Worm (Caenorhabditis elegans) whole organism, L1 larva: ENCODE data around the gene H35N09.2.

Experiments used
- C04F5.9 ChIP-seq: sonication (generic microtip); optimal IDR thresholded peaks from 2 replicates; lab custom pipeline; 2016; ENCODE audit warnings: missing genetic modification characterization, missing compliant biosample characterization
- C34B4.2 ChIP-seq: sonication (generic microtip); optimal IDR thresholded peaks from 2 replicates; lab custom pipeline; 2017; ENCODE audit warnings: mild to moderate bottlenecking, missing genetic modification characterization, missing compliant biosample characterization
- F16B12.6 ChIP-seq: fragments of 150-350 bp; optimal IDR thresholded peaks from 2 replicates; lab custom pipeline; 2014; ENCODE audit warnings: missing biosample characterization, missing genetic modification characterization
- aly-2 ChIP-seq: fragments of 150-350 bp; optimal IDR thresholded peaks from 2 replicates; lab custom pipeline; 2014; ENCODE audit warnings: missing biosample characterization, missing genetic modification characterization
- ama-1 ChIP-seq: fragments of 150-350 bp; optimal IDR thresholded peaks from 2 replicates; lab custom pipeline; 2014
- ceh-63 ChIP-seq: fragments of 200-800 bp; sonication (Bioruptor generic); optimal IDR thresholded peaks from 2 replicates; lab custom pipeline; 2018; ENCODE audit warnings: mild to moderate bottlenecking, missing genetic modification characterization, missing compliant biosample characterization
- ceh-8 ChIP-seq: fragments of 200-800 bp; sonication (Bioruptor generic); optimal IDR thresholded peaks from 2 replicates; lab custom pipeline; 2018; ENCODE audit warnings: mild to moderate bottlenecking, missing genetic modification characterization, moderate library complexity, missing compliant biosample characterization
- ceh-82 ChIP-seq, 3 experiments: fragments of 150-350 bp in 1 of 3; sonication (generic microtip) in 2 of 3; optimal IDR thresholded peaks; 2 replicates each; lab custom pipeline; 2014 to 2017; ENCODE audit warnings: missing biosample characterization in 3 of 3, missing genetic modification characterization in 3 of 3
- ceh-88 ChIP-seq: fragments of 200-800 bp; sonication (Bioruptor generic); IDR thresholded peaks from 2 replicates; pipeline ENCODE4 v1.3.6; 2022; ENCODE audit warnings: missing genetic modification characterization, missing compliant biosample characterization
- dsc-1 ChIP-seq: sonication (generic microtip); optimal IDR thresholded peaks from 2 replicates; lab custom pipeline; 2016; ENCODE audit warnings: mild to moderate bottlenecking, missing genetic modification characterization, missing compliant biosample characterization
- efl-1 ChIP-seq, 4 experiments: fragments of 150-350 bp; optimal IDR thresholded peaks in 3 of 4; peaks in 1 of 4; 1 replicate in 1 of 4; 2 replicates in 3 of 4; lab custom pipeline; 2014; ENCODE audit warnings: missing biosample characterization in 2 of 4, missing genetic modification characterization in 2 of 4, missing genetic modification reagents in 2 of 4
- efl-3 ChIP-seq: fragments of 200-800 bp; sonication (Bioruptor generic); optimal IDR thresholded peaks from 2 replicates; lab custom pipeline; 2018; ENCODE audit warnings: mild to moderate bottlenecking, missing genetic modification characterization, missing compliant biosample characterization
- fkh-8 ChIP-seq: sonication (generic microtip); optimal IDR thresholded peaks from 2 replicates; lab custom pipeline; 2016; ENCODE audit warnings: mild to moderate bottlenecking, missing genetic modification characterization, missing compliant biosample characterization
- hlh-17 ChIP-seq: fragments of 200-800 bp; sonication (Bioruptor generic); optimal IDR thresholded peaks from 2 replicates; lab custom pipeline; 2018; ENCODE audit warnings: missing genetic modification characterization, mild to moderate bottlenecking, missing compliant biosample characterization, moderate library complexity, borderline replicate concordance
- hlh-4 ChIP-seq: sonication (generic microtip); optimal IDR thresholded peaks from 2 replicates; lab custom pipeline; 2016; ENCODE audit warnings: mild to moderate bottlenecking, missing genetic modification characterization, missing compliant biosample characterization
- hpl-2 ChIP-seq: fragments of 150-350 bp; optimal IDR thresholded peaks from 2 replicates; lab custom pipeline; 2014; ENCODE audit warnings: missing biosample characterization, missing genetic modification reagents, missing genetic modification characterization
- irx-1 ChIP-seq: sonication (generic microtip); optimal IDR thresholded peaks from 2 replicates; lab custom pipeline; 2016; ENCODE audit warnings: missing genetic modification characterization, missing compliant biosample characterization
- jun-1 ChIP-seq: fragments of 150-350 bp; optimal IDR thresholded peaks from 2 replicates; lab custom pipeline; 2014; ENCODE audit warnings: missing biosample characterization, missing genetic modification reagents, missing genetic modification characterization
- lin-13 ChIP-seq: fragments of 150-350 bp; optimal IDR thresholded peaks from 2 replicates; lab custom pipeline; 2014; ENCODE audit warnings: missing biosample characterization, missing genetic modification reagents, missing genetic modification characterization
- lin-14 ChIP-seq: fragments of 200-800 bp; sonication (Bioruptor generic); optimal IDR thresholded peaks from 2 replicates; lab custom pipeline; 2018; ENCODE audit warnings: mild to moderate bottlenecking, missing genetic modification characterization, moderate library complexity, missing compliant biosample characterization
- lin-35 ChIP-seq, 2 experiments: fragments of 150-350 bp; optimal IDR thresholded peaks; 2 replicates each; lab custom pipeline; 2014; ENCODE audit warnings: missing biosample characterization in 2 of 2, missing genetic modification characterization in 2 of 2, missing genetic modification reagents in 2 of 2
- lir-3 ChIP-seq: sonication (generic microtip); optimal IDR thresholded peaks from 2 replicates; lab custom pipeline; 2016; ENCODE audit warnings: mild to moderate bottlenecking, missing genetic modification characterization, moderate library complexity, missing compliant biosample characterization; ENCODE audit not compliant: poor library complexity
- lsy-2 ChIP-seq, 2 experiments: fragments of 150-350 bp; optimal IDR thresholded peaks; 2 replicates each; lab custom pipeline; 2014; ENCODE audit warnings: missing biosample characterization in 2 of 2, missing genetic modification characterization in 2 of 2
- mab-9 ChIP-seq: fragments of 200-800 bp; sonication (Bioruptor generic); IDR thresholded peaks from 2 replicates; pipeline ENCODE4 v1.3.6; 2022; ENCODE audit warnings: missing genetic modification reagents, missing genetic modification characterization, missing compliant biosample characterization
- mdl-1 ChIP-seq, 2 experiments: fragments of 150-350 bp; optimal IDR thresholded peaks; 2 replicates each; lab custom pipeline; 2014 to 2017; ENCODE audit warnings: missing biosample characterization in 2 of 2, missing genetic modification characterization in 2 of 2, inconsistent platforms in 1 of 2
- nhr-11 ChIP-seq: fragments of 150-350 bp; optimal IDR thresholded peaks from 2 replicates; lab custom pipeline; 2014; ENCODE audit warnings: missing biosample characterization, missing genetic modification characterization
- nhr-12 ChIP-seq: sonication (generic microtip); optimal IDR thresholded peaks from 2 replicates; lab custom pipeline; 2017; ENCODE audit warnings: missing biosample characterization, missing genetic modification characterization
- nhr-237 ChIP-seq: fragments of 150-350 bp; optimal IDR thresholded peaks from 2 replicates; lab custom pipeline; 2014; ENCODE audit warnings: missing biosample characterization, missing genetic modification characterization
- nhr-71 ChIP-seq: sonication (generic microtip); optimal IDR thresholded peaks from 2 replicates; lab custom pipeline; 2016; ENCODE audit warnings: mild to moderate bottlenecking, missing genetic modification characterization, moderate library complexity, missing compliant biosample characterization
- nhr-85 ChIP-seq: sonication (generic microtip); peaks from one replicate; lab custom pipeline; 2016; ENCODE audit warnings: missing genetic modification characterization, inconsistent platforms, missing compliant biosample characterization
- nhr-90 ChIP-seq: sonication (generic microtip); optimal IDR thresholded peaks from 2 replicates; lab custom pipeline; 2016; ENCODE audit warnings: mild to moderate bottlenecking, missing genetic modification characterization, missing compliant biosample characterization; ENCODE audit not compliant: poor library complexity
- pax-3 ChIP-seq: fragments of 200-800 bp; sonication (Bioruptor generic); optimal IDR thresholded peaks from 2 replicates; lab custom pipeline; 2018; ENCODE audit warnings: mild to moderate bottlenecking, missing genetic modification characterization, moderate library complexity, missing compliant biosample characterization
- pqm-1 ChIP-seq: sonication (generic microtip); optimal IDR thresholded peaks from 3 replicates; lab custom pipeline; 2017; ENCODE audit warnings: missing biosample characterization, missing genetic modification characterization
- rnt-1 ChIP-seq: sonication (generic microtip); optimal IDR thresholded peaks from 2 replicates; lab custom pipeline; 2016; ENCODE audit warnings: mild to moderate bottlenecking, missing genetic modification characterization, moderate library complexity, missing compliant biosample characterization
- skn-1 ChIP-seq: fragments of 150-350 bp; optimal IDR thresholded peaks from 2 replicates; lab custom pipeline; 2014; ENCODE audit warnings: missing biosample characterization, missing genetic modification characterization
- snpc-4 ChIP-seq: fragments of 150-350 bp; optimal IDR thresholded peaks from 2 replicates; lab custom pipeline; 2014; ENCODE audit warnings: missing biosample characterization, missing genetic modification characterization
- snu-23 ChIP-seq: sonication (generic microtip); optimal IDR thresholded peaks from 2 replicates; lab custom pipeline; 2016; ENCODE audit warnings: missing genetic modification characterization, missing compliant biosample characterization
- sox-4 ChIP-seq: sonication (generic microtip); optimal IDR thresholded peaks from 2 replicates; lab custom pipeline; 2016; ENCODE audit warnings: missing genetic modification characterization, missing compliant biosample characterization
- swsn-7 ChIP-seq: sonication (generic microtip); optimal IDR thresholded peaks from 2 replicates; lab custom pipeline; 2016; ENCODE audit warnings: missing genetic modification characterization, missing compliant biosample characterization
- unc-30 ChIP-seq: sonication (generic microtip); optimal IDR thresholded peaks from 2 replicates; lab custom pipeline; 2017; ENCODE audit warnings: missing biosample characterization, missing genetic modification characterization
- unc-62 ChIP-seq: fragments of 150-350 bp; optimal IDR thresholded peaks from 2 replicates; lab custom pipeline; 2014; ENCODE audit warnings: missing biosample characterization, missing genetic modification reagents, missing genetic modification characterization
- unc-86 ChIP-seq: sonication (generic microtip); optimal IDR thresholded peaks from 2 replicates; lab custom pipeline; 2016; ENCODE audit warnings: missing genetic modification characterization, missing compliant biosample characterization
- unc-98 ChIP-seq: fragments of 200-800 bp; sonication (Bioruptor generic); IDR thresholded peaks from 2 replicates; pipeline ENCODE4 v1.3.6; 2022; ENCODE audit warnings: missing genetic modification characterization, missing compliant biosample characterization
- zip-4 ChIP-seq: fragments of 200-800 bp; sonication (Bioruptor generic); optimal IDR thresholded peaks from 2 replicates; lab custom pipeline; 2018; ENCODE audit warnings: mild to moderate bottlenecking, missing genetic modification characterization, moderate library complexity, missing compliant biosample characterization
- ztf-11 ChIP-seq, 2 experiments: sonication (generic microtip); optimal IDR thresholded peaks; 2 replicates each; lab custom pipeline; 2016 to 2017; ENCODE audit warnings: missing genetic modification characterization in 2 of 2, missing biosample characterization in 1 of 2, missing compliant biosample characterization in 1 of 2

Gene H35N09.2

ce11 chrX:8602722-8603427 lies 2.0 kb downstream of the H35N09.2 start:
- TF ChIP-seq rnt-1 (no peak), C04F5.9 (tag; lab: Kevin White, UChicago) (no peak), unc-30 (tag; lab: Kevin White, UChicago) (no peak), ceh-82 (tag; optimal IDR thresholded peaks at IDR 0.05; lab: Kevin White, UChicago) (no peak), F16B12.6 (tag; lab: Kevin White, UChicago) (no peak), skn-1 (tag; lab: Kevin White, UChicago) (no peak), aly-2 (tag; lab: Kevin White, UChicago) (no peak), lin-13 (GFP tag; lab: Kevin White, UChicago) (no peak), snpc-4 (no peak), unc-62 (no peak), lsy-2 (tag; optimal IDR thresholded peaks at IDR 0.05; lab: Kevin White, UChicago) (no peak), pqm-1 (no peak), zip-4 (no peak), hlh-17 (GFP tag; lab: Kevin White, UChicago) (no peak), ztf-11 (tag; optimal IDR thresholded peaks at IDR 0.05; lab: Kevin White, UChicago) (no peak), hpl-2 (GFP tag; lab: Kevin White, UChicago) (no peak)

ce11 chrX:8601235-8601634 lies 3.6 kb downstream of the H35N09.2 start, which contains the start of gene F18E9.1:
Gene F18E9.1, plus strand, starts transcription at chrX:8601535.
- no peak for TF ChIP-seq unc-98
- TF ChIP-seq hlh-4, result no peak
- no peak for TF ChIP-seq snu-23 (GFP tag; lab: Kevin White, UChicago)
- TF ChIP-seq mab-9 (GFP tag; lab: Robert Waterston, UW), result no peak
- TF ChIP-seq ceh-88, result no peak

ce11 chrX:8599725-8600124 lies 5.1 kb downstream of the H35N09.2 start:
- TF ChIP-seq pax-3 (tag; lab: Kevin White, UChicago), result peak; percentile 8
- peak; percentile 51 for TF ChIP-seq fkh-8
- TF ChIP-seq ceh-63, result no peak
- peak; percentile 17 for TF ChIP-seq sox-4 (tag; lab: Kevin White, UChicago)
- TF ChIP-seq lin-14 (GFP tag; lab: Kevin White, UChicago), result peak; percentile 11
- TF ChIP-seq C34B4.2, result no peak
- no peak for TF ChIP-seq lir-3
- TF ChIP-seq ceh-82 (tag; optimal IDR thresholded peaks at IDR 0.05; lab: Kevin White, UChicago), result no peak
- TF ChIP-seq dsc-1, result peak; percentile 74
- TF ChIP-seq, all 84 proteins: peak for 5

ce11 chrX:8598491-8598890 lies 6.4 kb downstream of the H35N09.2 start:
- no peak for TF ChIP-seq swsn-7 (tag; lab: Kevin White, UChicago)
- no peak for TF ChIP-seq efl-1 (optimal IDR thresholded peaks at IDR 0.05; lab: Kevin White, UChicago)
- peak in 1 of 2 experiments; percentile 17 for TF ChIP-seq efl-1 (GFP tag; optimal IDR thresholded peaks at IDR 0.05 in 1 of 2; lab: Kevin White, UChicago)
- TF ChIP-seq irx-1, result no peak
- TF ChIP-seq ceh-8 (GFP tag; lab: Kevin White, UChicago), result no peak
- TF ChIP-seq, all 84 proteins: peak for 1

- TF ChIP-seq nhr-237 (tag; lab: Kevin White, UChicago) (no peak), zip-4 (no peak), sox-4 (tag; lab: Kevin White, UChicago) (no peak), aly-2 (tag; lab: Kevin White, UChicago) (no peak), nhr-90 (tag; lab: Kevin White, UChicago) (no peak), nhr-71 (tag; lab: Kevin White, UChicago) (no peak), nhr-11 (tag; lab: Kevin White, UChicago) (no peak), mdl-1 (tag; optimal IDR thresholded peaks at IDR 0.05; lab: Kevin White, UChicago) (no peak), nhr-12 (tag; lab: Kevin White, UChicago) (no peak), jun-1 (tag; lab: Kevin White, UChicago) (no peak), nhr-85 (tag; lab: Kevin White, UChicago) (no peak), ama-1 (lab: Kevin White, UChicago) (no peak), efl-3 (GFP tag; lab: Kevin White, UChicago) (no peak), hpl-2 (GFP tag; lab: Kevin White, UChicago) (no peak), lsy-2 (tag; optimal IDR thresholded peaks at IDR 0.05; lab: Kevin White, UChicago) (no peak), lin-35 (GFP tag; optimal IDR thresholded peaks at IDR 0.05; lab: Kevin White, UChicago) (no peak), unc-86 (tag; lab: Kevin White, UChicago) (no peak), lir-3 (no peak)
Measured at ce11 chrX:8597647-8598046, 7.2 kb downstream of the H35N09.2 start, which contains the start of gene F18E9.7. Gene F18E9.7, minus strand, starts transcription at chrX:8597747.
